Fruit fly (Drosophila melanogaster) whole organism, embryonic: ENCODE measurements around the gene His3.3B.

Experiments used
- B-H2 ChIP-seq: fragments of 200-800 bp; sonication (Bioruptor generic); optimal IDR thresholded peaks from 2 replicates; lab custom pipeline; 2018; ENCODE audit warnings: missing biosample characterization, mild to moderate bottlenecking, missing genetic modification characterization
- BEAF-32 ChIP-seq: fragments of 200-800 bp; sonication (Bioruptor generic); optimal IDR thresholded peaks from 3 replicates; lab custom pipeline; 2017; ENCODE audit warnings: missing biosample characterization, missing genetic modification characterization, mild to moderate bottlenecking, moderate library complexity, missing genetic modification reagents
- CG10147 ChIP-seq: fragments of 200-800 bp; sonication (Bioruptor generic); optimal IDR thresholded peaks from 2 replicates; lab custom pipeline; 2019; ENCODE audit warnings: missing biosample characterization, mild to moderate bottlenecking, missing genetic modification characterization, moderate library complexity
- CG10321 ChIP-seq: fragments of 200-800 bp; sonication (Bioruptor generic); IDR thresholded peaks from 2 replicates; pipeline ENCODE4 v1.3.6; 2022; ENCODE audit warnings: missing biosample characterization, missing genetic modification characterization
- CG10565 ChIP-seq: fragments of 200-800 bp; sonication (Bioruptor generic); optimal IDR thresholded peaks from 3 replicates; lab custom pipeline; 2016; ENCODE audit warnings: missing biosample characterization, mild to moderate bottlenecking, missing genetic modification characterization
- CG11093 ChIP-seq: fragments of 200-800 bp; sonication (Bioruptor generic); IDR thresholded peaks from 3 replicates; pipeline ENCODE4 v1.3.6; 2022; ENCODE audit warnings: missing biosample characterization, missing genetic modification characterization
- CG11247 ChIP-seq: fragments of 200-800 bp; sonication (Bioruptor generic); IDR thresholded peaks from 2 replicates; pipeline ENCODE4 v1.3.6; 2022; ENCODE audit warnings: missing biosample characterization, missing genetic modification characterization
- CG12104 ChIP-seq: fragments of 200-800 bp; sonication (Bioruptor generic); optimal IDR thresholded peaks from 3 replicates; lab custom pipeline; 2016; ENCODE audit warnings: missing biosample characterization, missing genetic modification characterization
- CG13123 ChIP-seq: fragments of 200-800 bp; sonication (Bioruptor generic); optimal IDR thresholded peaks from 2 replicates; lab custom pipeline; 2016; ENCODE audit warnings: missing biosample characterization, missing genetic modification characterization
- CG15269 ChIP-seq: fragments of 200-800 bp; sonication (Bioruptor generic); optimal IDR thresholded peaks from 2 replicates; lab custom pipeline; 2018; ENCODE audit warnings: missing biosample characterization, mild to moderate bottlenecking, missing genetic modification characterization, moderate library complexity
- CG3065 ChIP-seq: fragments of 200-800 bp; sonication (Bioruptor generic); optimal IDR thresholded peaks from 2 replicates; lab custom pipeline; 2016; ENCODE audit warnings: missing biosample characterization, missing genetic modification characterization
- CG3995 ChIP-seq: fragments of 200-800 bp; sonication (Bioruptor generic); optimal IDR thresholded peaks from 3 replicates; lab custom pipeline; 2016; ENCODE audit warnings: missing biosample characterization, missing genetic modification characterization
- CG4404 ChIP-seq: fragments of 200-800 bp; sonication (Bioruptor generic); IDR thresholded peaks from 2 replicates; pipeline ENCODE4 v1.3.6; 2022; ENCODE audit warnings: missing biosample characterization, missing genetic modification characterization
- CG4617 ChIP-seq: fragments of 200-800 bp; sonication (Bioruptor generic); optimal IDR thresholded peaks from 3 replicates; lab custom pipeline; 2016; ENCODE audit warnings: missing biosample characterization, missing genetic modification characterization, borderline replicate concordance
- CG8765 ChIP-seq: fragments of 200-800 bp; sonication (Bioruptor generic); IDR thresholded peaks from 2 replicates; pipeline ENCODE4 v1.3.6; 2022; ENCODE audit warnings: missing biosample characterization, missing genetic modification characterization
- CTCF ChIP-seq: fragments of 200-800 bp; sonication (Bioruptor generic); optimal IDR thresholded peaks from 2 replicates; lab custom pipeline; 2017; ENCODE audit warnings: missing biosample characterization, mild to moderate bottlenecking, missing genetic modification characterization, moderate library complexity
- Chrac-16 ChIP-seq: fragments of 200-800 bp; sonication (Bioruptor generic); optimal IDR thresholded peaks from 3 replicates; lab custom pipeline; 2016; ENCODE audit warnings: missing biosample characterization, missing genetic modification characterization
- CoRest ChIP-seq: fragments of 200-800 bp; sonication (Bioruptor generic); optimal IDR thresholded peaks from 3 replicates; lab custom pipeline; 2018; ENCODE audit warnings: missing biosample characterization, mild to moderate bottlenecking, missing genetic modification characterization, moderate library complexity
- Dip3 ChIP-seq: fragments of 200-800 bp; sonication (Bioruptor generic); optimal IDR thresholded peaks from 3 replicates; lab custom pipeline; 2016; ENCODE audit warnings: missing biosample characterization, missing genetic modification characterization
- Ets97D ChIP-seq: fragments of 200-800 bp; sonication (Bioruptor generic); optimal IDR thresholded peaks from 3 replicates; lab custom pipeline; 2016; ENCODE audit warnings: missing biosample characterization, missing genetic modification characterization
- Fer3 ChIP-seq: fragments of 200-800 bp; sonication (Bioruptor generic); optimal IDR thresholded peaks from 2 replicates; lab custom pipeline; 2018; ENCODE audit warnings: missing biosample characterization, mild to moderate bottlenecking, missing genetic modification characterization, moderate library complexity
- GATAe ChIP-seq: fragments of 200-800 bp; sonication (Bioruptor generic); conservative IDR thresholded peaks from 2 replicates; pipeline ENCODE4 v1.3.6; 2022; ENCODE audit warnings: missing biosample characterization, missing genetic modification characterization
- Gsc ChIP-seq: fragments of 200-800 bp; sonication (Bioruptor generic); IDR thresholded peaks from 2 replicates; pipeline ENCODE4 v1.3.6; 2022; ENCODE audit warnings: missing biosample characterization, missing genetic modification characterization
- Hey ChIP-seq: fragments of 200-800 bp; sonication (Bioruptor generic); optimal IDR thresholded peaks from 3 replicates; lab custom pipeline; 2018; ENCODE audit warnings: missing biosample characterization, mild to moderate bottlenecking, missing genetic modification characterization
- HmgZ ChIP-seq: fragments of 200-800 bp; sonication (Bioruptor generic); optimal IDR thresholded peaks from 2 replicates; lab custom pipeline; 2018; ENCODE audit warnings: missing biosample characterization, mild to moderate bottlenecking, missing genetic modification characterization
- Hmr ChIP-seq: fragments of 200-800 bp; sonication (Bioruptor generic); optimal IDR thresholded peaks from 3 replicates; lab custom pipeline; 2017; ENCODE audit warnings: mild to moderate bottlenecking, missing biosample characterization, missing genetic modification reagents, missing genetic modification characterization
- Hmx ChIP-seq: fragments of 200-800 bp; sonication (Bioruptor generic); optimal IDR thresholded peaks from 2 replicates; lab custom pipeline; 2016; ENCODE audit warnings: missing biosample characterization, missing genetic modification characterization
- Hr78 ChIP-seq, 2 experiments: fragments of 200-800 bp in 1 of 2; fragments of >200 bp in 1 of 2; sonication (Bioruptor generic) in 1 of 2; optimal IDR thresholded peaks; 2 replicates each; lab custom pipeline; 2017 to 2019; ENCODE audit warnings: missing biosample characterization in 2 of 2, missing genetic modification characterization in 2 of 2, mild to moderate bottlenecking in 1 of 2, moderate library complexity in 1 of 2
- Jarid2 ChIP-seq: fragments of 200-800 bp; sonication (Bioruptor generic); optimal IDR thresholded peaks from 3 replicates; lab custom pipeline; 2017; ENCODE audit warnings: mild to moderate bottlenecking, missing biosample characterization, missing genetic modification reagents, missing genetic modification characterization
- Nf-YA ChIP-seq: fragments of 200-800 bp; sonication (Bioruptor generic); IDR thresholded peaks from 2 replicates; pipeline ENCODE4 v1.3.6; 2022; ENCODE audit warnings: missing biosample characterization, missing genetic modification characterization
- Oaz ChIP-seq: fragments of 200-800 bp; sonication (Bioruptor generic); IDR thresholded peaks from 2 replicates; pipeline ENCODE4 v1.3.6; 2022; ENCODE audit warnings: missing biosample characterization, missing genetic modification characterization
- Ravus ChIP-seq: fragments of 200-800 bp; sonication (Bioruptor generic); IDR thresholded peaks from 2 replicates; pipeline ENCODE4 v1.3.6; 2022; ENCODE audit warnings: missing biosample characterization, missing genetic modification characterization
- Rx ChIP-seq: fragments of 200-800 bp; sonication (Bioruptor generic); IDR thresholded peaks from 2 replicates; pipeline ENCODE4 v1.3.6; 2022; ENCODE audit warnings: missing biosample characterization, missing genetic modification characterization
- aop ChIP-seq: fragments of 200-800 bp; sonication (Bioruptor generic); IDR thresholded peaks from 2 replicates; pipeline ENCODE4 v1.3.6; 2022; ENCODE audit warnings: missing biosample characterization, missing genetic modification characterization
- ash1 ChIP-seq: fragments of 200-800 bp; sonication (Bioruptor generic); optimal IDR thresholded peaks from 2 replicates; lab custom pipeline; 2018; ENCODE audit warnings: missing biosample characterization, mild to moderate bottlenecking, missing genetic modification characterization
- cas ChIP-seq: fragments of 200-800 bp; sonication (Bioruptor generic); IDR thresholded peaks from 2 replicates; pipeline ENCODE4 v1.3.6; 2022; ENCODE audit warnings: missing biosample characterization, missing genetic modification characterization
- chn ChIP-seq: fragments of 200-800 bp; sonication (Bioruptor generic); optimal IDR thresholded peaks from 2 replicates; lab custom pipeline; 2016; ENCODE audit warnings: missing biosample characterization, missing genetic modification characterization
- cwo ChIP-seq: fragments of 200-800 bp; sonication (Bioruptor generic); optimal IDR thresholded peaks from 3 replicates; lab custom pipeline; 2017; ENCODE audit warnings: missing biosample characterization, missing genetic modification characterization, mild to moderate bottlenecking, moderate library complexity, missing genetic modification reagents
- dan ChIP-seq: fragments of 200-800 bp; sonication (Bioruptor generic); IDR thresholded peaks from 2 replicates; pipeline ENCODE4 v1.3.6; 2022; ENCODE audit warnings: missing biosample characterization, missing genetic modification characterization
- disco-r ChIP-seq: fragments of 200-800 bp; sonication (Bioruptor generic); optimal IDR thresholded peaks from 2 replicates; lab custom pipeline; 2016; ENCODE audit warnings: missing biosample characterization, missing genetic modification characterization
- fd64A ChIP-seq: fragments of 200-800 bp; sonication (Bioruptor generic); optimal IDR thresholded peaks from 3 replicates; lab custom pipeline; 2018; ENCODE audit warnings: missing biosample characterization, mild to moderate bottlenecking, missing genetic modification characterization
- lab ChIP-seq: fragments of 200-800 bp; sonication (Bioruptor generic); optimal IDR thresholded peaks from 3 replicates; lab custom pipeline; 2017; ENCODE audit warnings: missing biosample characterization, missing genetic modification characterization, mild to moderate bottlenecking, moderate library complexity, missing genetic modification reagents
- p53 ChIP-seq: fragments of 200-800 bp; sonication (Bioruptor generic); optimal IDR thresholded peaks from 2 replicates; lab custom pipeline; 2016; ENCODE audit warnings: missing biosample characterization, missing genetic modification characterization
- ro ChIP-seq: fragments of 200-800 bp; sonication (Bioruptor generic); IDR thresholded peaks from 2 replicates; pipeline ENCODE4 v1.3.6; 2022; ENCODE audit warnings: missing biosample characterization, missing genetic modification characterization
- row ChIP-seq: fragments of 200-800 bp; sonication (Bioruptor generic); IDR thresholded peaks from 3 replicates; pipeline ENCODE4 v1.3.6; 2022; ENCODE audit warnings: missing biosample characterization, missing genetic modification characterization
- scrt ChIP-seq: fragments of 200-800 bp; sonication (Bioruptor generic); optimal IDR thresholded peaks from 2 replicates; lab custom pipeline; 2018; ENCODE audit warnings: missing biosample characterization, mild to moderate bottlenecking, missing genetic modification characterization, moderate library complexity
- sd ChIP-seq: fragments of 200-800 bp; sonication (Bioruptor generic); optimal IDR thresholded peaks from 3 replicates; lab custom pipeline; 2018; ENCODE audit warnings: missing biosample characterization, mild to moderate bottlenecking, missing genetic modification characterization, moderate library complexity
- sima ChIP-seq: fragments of 200-800 bp; sonication (Bioruptor generic); optimal IDR thresholded peaks from 2 replicates; lab custom pipeline; 2016; ENCODE audit warnings: missing biosample characterization, missing genetic modification characterization
- sob ChIP-seq: fragments of 200-800 bp; sonication (Bioruptor generic); IDR thresholded peaks from 2 replicates; pipeline ENCODE4 v1.3.6; 2022; ENCODE audit warnings: missing biosample characterization, missing genetic modification characterization
- tio ChIP-seq: fragments of 200-800 bp; sonication (Bioruptor generic); optimal IDR thresholded peaks from 2 replicates; lab custom pipeline; 2017; ENCODE audit warnings: missing biosample characterization, missing genetic modification characterization, inconsistent platforms
- twi ChIP-seq: fragments of 200-800 bp; optimal IDR thresholded peaks from 2 replicates; lab custom pipeline; 2019; ENCODE audit warnings: missing biosample characterization, mild to moderate bottlenecking, missing genetic modification characterization, moderate library complexity
- wor ChIP-seq: fragments of 200-800 bp; sonication (Bioruptor generic); IDR thresholded peaks from 2 replicates; pipeline ENCODE4 v1.3.6; 2022; ENCODE audit warnings: missing biosample characterization, missing genetic modification characterization
- zf30C ChIP-seq: fragments of 200-800 bp; sonication (Bioruptor generic); optimal IDR thresholded peaks from 3 replicates; lab custom pipeline; 2018; ENCODE audit warnings: missing biosample characterization, mild to moderate bottlenecking, missing genetic modification characterization

The His3.3B gene

dm6 chrX:9139138-9139537 is 17.3 kb downstream of the His3.3B start (continued):
- no peak for TF ChIP-seq CG15269 (tag; lab: Kevin White, UChicago)
- no peak for TF ChIP-seq BEAF-32 (GFP tag; lab: Kevin White, UChicago)
- TF ChIP-seq chn (GFP tag; lab: Kevin White, UChicago): no peak
- no peak for TF ChIP-seq Fer3 (tag; lab: Kevin White, UChicago)
- no peak for TF ChIP-seq cwo
- no peak for TF ChIP-seq CG4404
- TF ChIP-seq CoRest: no peak
- TF ChIP-seq CG13123 (GFP tag; lab: Kevin White, UChicago): no peak
- no peak for TF ChIP-seq GATAe (GFP tag; lab: Robert Waterston, UW)
- TF ChIP-seq CG10321 (GFP tag; lab: Robert Waterston, UW): no peak
- no peak for TF ChIP-seq Oaz (GFP tag; lab: Robert Waterston, UW)
- no peak for TF ChIP-seq zf30C (GFP tag; lab: Kevin White, UChicago)
- TF ChIP-seq ro (GFP tag; lab: Robert Waterston, UW): no peak
- TF ChIP-seq Hmr (GFP tag; lab: Kevin White, UChicago): no peak
- TF ChIP-seq CTCF (GFP tag; lab: Kevin White, UChicago): no peak
- TF ChIP-seq Chrac-16 (GFP tag; lab: Kevin White, UChicago): no peak
- no peak for TF ChIP-seq Ravus (GFP tag; lab: Robert Waterston, UW)
- no peak for TF ChIP-seq Ets97D (GFP tag; lab: Kevin White, UChicago)
- TF ChIP-seq p53: no peak
- no peak for TF ChIP-seq CG8765
- TF ChIP-seq sima (GFP tag; lab: Kevin White, UChicago): no peak
- TF ChIP-seq Gsc: no peak
- peak; percentile 17 for TF ChIP-seq Jarid2 (GFP tag; lab: Kevin White, UChicago)
- TF ChIP-seq twi (tag; lab: Kevin White, UChicago): no peak
- no peak for TF ChIP-seq Hey (tag; lab: Kevin White, UChicago)
- no peak for TF ChIP-seq B-H2 (GFP tag; lab: Kevin White, UChicago)
- no peak for TF ChIP-seq Hmx (GFP tag; lab: Kevin White, UChicago)
- TF ChIP-seq aop (GFP tag; lab: Robert Waterston, UW): peak; percentile 88
- TF ChIP-seq HmgZ (tag; lab: Kevin White, UChicago): no peak
- TF ChIP-seq cas: no peak
- TF ChIP-seq CG4617 (GFP tag; lab: Kevin White, UChicago): no peak
- no peak for TF ChIP-seq CG3995 (GFP tag; lab: Kevin White, UChicago)
- TF ChIP-seq Dip3: no peak
- TF ChIP-seq tio: no peak
- TF ChIP-seq Hr78 (GFP tag; optimal IDR thresholded peaks at IDR 0.05; lab: Kevin White, UChicago): no peak
- no peak for TF ChIP-seq CG10147 (GFP tag; lab: Kevin White, UChicago)
- TF ChIP-seq disco-r: no peak
- no peak for TF ChIP-seq CG12104 (GFP tag; lab: Kevin White, UChicago)
- no peak for TF ChIP-seq Rx (GFP tag; lab: Robert Waterston, UW)
- no peak for TF ChIP-seq Nf-YA (GFP tag; lab: Robert Waterston, UW)
- TF ChIP-seq sd (tag; lab: Kevin White, UChicago): no peak
- no peak for TF ChIP-seq ash1
- TF ChIP-seq CG3065 (GFP tag; lab: Kevin White, UChicago): no peak
- TF ChIP-seq scrt (GFP tag; lab: Kevin White, UChicago): no peak
- TF ChIP-seq CG10565 (GFP tag; lab: Kevin White, UChicago): no peak
- TF ChIP-seq dan (GFP tag; lab: Robert Waterston, UW): no peak
- no peak for TF ChIP-seq CG11247
- TF ChIP-seq fd64A (GFP tag; lab: Kevin White, UChicago): no peak
- no peak for TF ChIP-seq wor (GFP tag; lab: Robert Waterston, UW)
- TF ChIP-seq row (GFP tag; lab: Robert Waterston, UW): no peak; the same call in 2 of the 3 replicates
- TF ChIP-seq CG11093 (GFP tag; lab: Robert Waterston, UW): no peak
- peak; percentile 30 for TF ChIP-seq lab (GFP tag; lab: Kevin White, UChicago)
- TF ChIP-seq sob: no peak
